4 worm cellular contexts compared by ENCODE assay signal in the genomic region with DNA sequence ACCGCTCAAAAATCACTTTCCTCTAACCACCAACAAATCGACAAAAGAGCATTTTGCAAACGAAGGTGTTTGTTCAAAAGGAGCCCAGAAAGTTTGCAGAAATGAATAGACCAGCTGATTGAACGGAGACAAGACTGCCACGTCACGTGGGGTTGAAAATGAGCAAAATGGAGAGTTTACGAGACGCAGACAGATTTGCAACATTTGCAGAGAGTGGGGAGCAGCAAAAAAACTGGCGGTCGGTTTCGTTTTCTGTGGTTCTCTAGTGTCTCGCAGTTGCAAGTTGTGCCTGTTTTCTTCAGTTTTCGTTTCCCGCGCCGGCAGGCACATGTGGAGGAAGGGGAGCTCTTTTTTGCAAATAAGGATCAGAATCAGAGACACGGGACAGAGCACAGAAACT.
TF ChIP-seq lines count a peak whose summit lies in the region.

No protein-coding gene starts in this region.

TF ChIP-seq in whole organism, L1 larva, 84 proteins besides CTCF, POLR2A, EP300 and RAD21 (continued from another document and continues in another):
- TF ChIP-seq nhr-71 (tag; optimal IDR thresholded peaks at IDR 0.05; lab: Kevin White, UChicago) (peak; percentile 85), ztf-11 (tag; optimal IDR thresholded peaks at IDR 0.05; lab: Kevin White, UChicago) (no peak), nhr-20 (tag; optimal IDR thresholded peaks at IDR 0.05; lab: Kevin White, UChicago) (peak; percentile 69), dsc-1 (tag; optimal IDR thresholded peaks at IDR 0.05; lab: Kevin White, UChicago) (peak; percentile 51), mef-2 (tag; optimal IDR thresholded peaks at IDR 0.05; lab: Kevin White, UChicago) (no peak), mab-9 (GFP tag; IDR thresholded peaks at IDR 0.05; lab: Robert Waterston, UW) (no peak), ceh-90 (tag; optimal IDR thresholded peaks at IDR 0.05; lab: Kevin White, UChicago) (no peak), snpc-4 (tag; optimal IDR thresholded peaks at IDR 0.05; lab: Kevin White, UChicago) (peak; percentile 0), unc-98 (GFP tag; IDR thresholded peaks at IDR 0.05; lab: Robert Waterston, UW) (0 out of 2 replicates have a peak, but pooled peaks have one; percentile 36), irx-1 (tag; optimal IDR thresholded peaks at IDR 0.05; lab: Kevin White, UChicago) (peak; percentile 54), sox-4 (tag; optimal IDR thresholded peaks at IDR 0.05; lab: Kevin White, UChicago) (peak; percentile 33), sup-37 (GFP tag; optimal IDR thresholded peaks at IDR 0.05; lab: Kevin White, UChicago) (peak; percentile 26), pax-3 (tag; optimal IDR thresholded peaks at IDR 0.05; lab: Kevin White, UChicago) (peak; percentile 67), sptf-1 (tag; optimal IDR thresholded peaks at IDR 0.05; lab: Kevin White, UChicago) (no peak), efl-1 (optimal IDR thresholded peaks at IDR 0.05; lab: Kevin White, UChicago) (peak; percentile 49 to 58), efl-1 (GFP tag; optimal IDR thresholded peaks at IDR 0.05 in 1 of 2; lab: Kevin White, UChicago) (peak; percentile 43 to 95), fkh-10 (GFP tag; optimal IDR thresholded peaks at IDR 0.05; lab: Kevin White, UChicago) (peak; percentile 7), fos-1 (tag; optimal IDR thresholded peaks at IDR 0.05; lab: Kevin White, UChicago) (no peak), rnt-1 (tag; optimal IDR thresholded peaks at IDR 0.05; lab: Kevin White, UChicago) (peak; percentile 73), ces-1 (GFP tag; optimal IDR thresholded peaks at IDR 0.05; lab: Kevin White, UChicago) (no peak), lin-39 (tag; optimal IDR thresholded peaks at IDR 0.05; lab: Kevin White, UChicago) (no peak), jun-1 (tag; optimal IDR thresholded peaks at IDR 0.05; lab: Kevin White, UChicago) (peak; percentile 63), nhr-19 (GFP tag; conservative IDR thresholded peaks at IDR 0.05; lab: Robert Waterston, UW) (peak; percentile 58; the same call in 1 of the 2 replicates), lin-13 (GFP tag; optimal IDR thresholded peaks at IDR 0.05; lab: Kevin White, UChicago) (peak; percentile 42), ets-5 (GFP tag; IDR thresholded peaks at IDR 0.05; lab: Robert Waterston, UW) (no peak), unc-130 (tag; optimal IDR thresholded peaks at IDR 0.05; lab: Kevin White, UChicago) (peak; percentile 45), alr-1 (tag; optimal IDR thresholded peaks at IDR 0.05; lab: Kevin White, UChicago; ENCODE audit: borderline replicate concordance) (no peak), tbx-2 (tag; optimal IDR thresholded peaks at IDR 0.05; lab: Kevin White, UChicago) (peak; percentile 70), swsn-7 (tag; optimal IDR thresholded peaks at IDR 0.05; lab: Kevin White, UChicago) (peak; percentile 41), F16B12.6 (tag; optimal IDR thresholded peaks at IDR 0.05; lab: Kevin White, UChicago) (no peak), lin-14 (GFP tag; optimal IDR thresholded peaks at IDR 0.05; lab: Kevin White, UChicago) (peak; percentile 91), nhr-28 (tag; optimal IDR thresholded peaks at IDR 0.05; lab: Kevin White, UChicago) (no peak)

TF ChIP-seq in whole organism, L2 larva, 48 proteins besides CTCF, POLR2A, EP300 and RAD21 (continued from another document):
- TF ChIP-seq F13H6.1 (tag; optimal IDR thresholded peaks at IDR 0.05; lab: Kevin White, UChicago) (peak; percentile 81), unc-55 (GFP tag; optimal IDR thresholded peaks at IDR 0.05; lab: Kevin White, UChicago) (peak; percentile 54), nhr-21 (tag; optimal IDR thresholded peaks at IDR 0.05; lab: Kevin White, UChicago) (no peak), nhr-129 (tag; optimal IDR thresholded peaks at IDR 0.05; lab: Kevin White, UChicago) (peak; percentile 91), fos-1 (tag; optimal IDR thresholded peaks at IDR 0.05; lab: Kevin White, UChicago) (peak; percentile 57), sem-4 (tag; optimal IDR thresholded peaks at IDR 0.05; lab: Kevin White, UChicago) (peak; percentile 12), unc-39 (tag; optimal IDR thresholded peaks at IDR 0.05; lab: Kevin White, UChicago) (no peak), lsy-2 (tag; optimal IDR thresholded peaks at IDR 0.05; lab: Kevin White, UChicago) (peak in 1 of 2 experiments; percentile 59), lin-13 (GFP tag; optimal IDR thresholded peaks at IDR 0.05; lab: Kevin White, UChicago) (no peak), nhr-6 (tag; optimal IDR thresholded peaks at IDR 0.05; lab: Kevin White, UChicago) (no peak), C34F6.9 (tag; optimal IDR thresholded peaks at IDR 0.05; lab: Kevin White, UChicago) (peak; percentile 87), snpc-4 (tag; optimal IDR thresholded peaks at IDR 0.05; lab: Kevin White, UChicago) (no peak)

TF ChIP-seq in whole organism, L4 larva, 104 proteins besides CTCF, POLR2A, EP300 and RAD21 (continued from another document):
- peak; percentile 78 for TF ChIP-seq nhr-77 (tag; optimal IDR thresholded peaks at IDR 0.05; lab: Kevin White, UChicago)
- peak; percentile 38 for TF ChIP-seq rbr-2 (tag; optimal IDR thresholded peaks at IDR 0.05; lab: Kevin White, UChicago)
- TF ChIP-seq mxl-3 (GFP tag; optimal IDR thresholded peaks at IDR 0.05; lab: Kevin White, UChicago), result peak; percentile 47
- TF ChIP-seq mdl-1 (tag; optimal IDR thresholded peaks at IDR 0.05; lab: Kevin White, UChicago), result peak; percentile 2 to 95
- TF ChIP-seq dpl-1 (GFP tag; optimal IDR thresholded peaks at IDR 0.05; lab: Kevin White, UChicago), result peak; percentile 31
- peak; percentile 78 for TF ChIP-seq gei-8 (GFP tag; optimal IDR thresholded peaks at IDR 0.05; lab: Kevin White, UChicago)
- TF ChIP-seq hmg-1.1 (GFP tag; IDR thresholded peaks at IDR 0.05; lab: Robert Waterston, UW), result peak; percentile 56
- peak; percentile 64 for TF ChIP-seq nhr-11 (tag; optimal IDR thresholded peaks at IDR 0.05; lab: Kevin White, UChicago)
- TF ChIP-seq duxl-1 (tag; optimal IDR thresholded peaks at IDR 0.05; lab: Kevin White, UChicago; ENCODE audit: poor library complexity), result peak; percentile 22
- TF ChIP-seq mep-1 (tag; optimal IDR thresholded peaks at IDR 0.05; lab: Kevin White, UChicago), result peak; percentile 56
- 0 out of 2 replicates have a peak, but pooled peaks have one; percentile 10 for TF ChIP-seq vab-7 (GFP tag; IDR thresholded peaks at IDR 0.05; lab: Robert Waterston, UW)
- peak; percentile 76; the same call in 1 of the 2 replicates for TF ChIP-seq ceh-20 (GFP tag; IDR thresholded peaks at IDR 0.05; lab: Robert Waterston, UW)
- peak; percentile 64; the same call in 1 of the 2 replicates for TF ChIP-seq F44E2.7 (GFP tag; IDR thresholded peaks at IDR 0.05; lab: Robert Waterston, UW)
- TF ChIP-seq aha-1 (tag; lab: Kevin White, UChicago), result peak; percentile 96
- peak; percentile 75 for TF ChIP-seq saeg-2 (GFP tag; IDR thresholded peaks at IDR 0.05; lab: Robert Waterston, UW)
- no peak for TF ChIP-seq ceh-44 (GFP tag; IDR thresholded peaks at IDR 0.05; lab: Robert Waterston, UW)
- 0 out of 2 replicates have a peak, but pooled peaks have one; percentile 62 for TF ChIP-seq egl-43 (GFP tag; IDR thresholded peaks at IDR 0.05; lab: Robert Waterston, UW)
- no peak for TF ChIP-seq F37D6.2 (tag; optimal IDR thresholded peaks at IDR 0.05; lab: Kevin White, UChicago)
- TF ChIP-seq lsy-2 (tag; optimal IDR thresholded peaks at IDR 0.05; lab: Kevin White, UChicago), result peak in 1 of 2 experiments; percentile 63
- no peak for TF ChIP-seq spr-3 (GFP tag; optimal IDR thresholded peaks at IDR 0.05; lab: Kevin White, UChicago)
- TF ChIP-seq dmd-8 (GFP tag; IDR thresholded peaks at IDR 0.05; lab: Robert Waterston, UW), result no peak
- peak; percentile 86 for TF ChIP-seq hlh-11 (tag; optimal IDR thresholded peaks at IDR 0.05; lab: Kevin White, UChicago)

TF ChIP-seq in whole organism, young adult, 124 proteins besides CTCF, POLR2A, EP300 and RAD21 (continued from another document):
- TF ChIP-seq nfya-1 (tag; optimal IDR thresholded peaks at IDR 0.05; lab: Kevin White, UChicago; ENCODE audit: borderline replicate concordance, insufficient read depth) (no peak), zfh-2 (GFP tag; conservative IDR thresholded peaks at IDR 0.05; lab: Robert Waterston, UW) (peak; percentile 88), nhr-80 (tag; optimal IDR thresholded peaks at IDR 0.05; lab: Kevin White, UChicago) (peak; percentile 69), Y67H2A.10 (GFP tag; conservative IDR thresholded peaks at IDR 0.05; lab: Robert Waterston, UW) (no peak), attf-5 (GFP tag; optimal IDR thresholded peaks at IDR 0.05; lab: Kevin White, UChicago) (peak; percentile 61), F57C9.4 (tag; optimal IDR thresholded peaks at IDR 0.05; lab: Kevin White, UChicago) (no peak), pha-4 (tag; optimal IDR thresholded peaks at IDR 0.05; lab: Kevin White, UChicago) (peak; percentile 72), let-526 (GFP tag; IDR thresholded peaks at IDR 0.05; lab: Robert Waterston, UW) (0 out of 2 replicates have a peak, but pooled peaks have one; percentile 31), nfyb-1 (GFP tag; IDR thresholded peaks at IDR 0.05; lab: Robert Waterston, UW) (peak; percentile 53; the same call in 1 of the 2 replicates), ccch-3 (GFP tag; optimal IDR thresholded peaks at IDR 0.05; lab: Kevin White, UChicago) (no peak), nhr-179 (tag; optimal IDR thresholded peaks at IDR 0.05; lab: Kevin White, UChicago) (no peak)
